Fruit fly (Drosophila melanogaster): ENCODE data around the gene aus.

aus gene

DNA sequence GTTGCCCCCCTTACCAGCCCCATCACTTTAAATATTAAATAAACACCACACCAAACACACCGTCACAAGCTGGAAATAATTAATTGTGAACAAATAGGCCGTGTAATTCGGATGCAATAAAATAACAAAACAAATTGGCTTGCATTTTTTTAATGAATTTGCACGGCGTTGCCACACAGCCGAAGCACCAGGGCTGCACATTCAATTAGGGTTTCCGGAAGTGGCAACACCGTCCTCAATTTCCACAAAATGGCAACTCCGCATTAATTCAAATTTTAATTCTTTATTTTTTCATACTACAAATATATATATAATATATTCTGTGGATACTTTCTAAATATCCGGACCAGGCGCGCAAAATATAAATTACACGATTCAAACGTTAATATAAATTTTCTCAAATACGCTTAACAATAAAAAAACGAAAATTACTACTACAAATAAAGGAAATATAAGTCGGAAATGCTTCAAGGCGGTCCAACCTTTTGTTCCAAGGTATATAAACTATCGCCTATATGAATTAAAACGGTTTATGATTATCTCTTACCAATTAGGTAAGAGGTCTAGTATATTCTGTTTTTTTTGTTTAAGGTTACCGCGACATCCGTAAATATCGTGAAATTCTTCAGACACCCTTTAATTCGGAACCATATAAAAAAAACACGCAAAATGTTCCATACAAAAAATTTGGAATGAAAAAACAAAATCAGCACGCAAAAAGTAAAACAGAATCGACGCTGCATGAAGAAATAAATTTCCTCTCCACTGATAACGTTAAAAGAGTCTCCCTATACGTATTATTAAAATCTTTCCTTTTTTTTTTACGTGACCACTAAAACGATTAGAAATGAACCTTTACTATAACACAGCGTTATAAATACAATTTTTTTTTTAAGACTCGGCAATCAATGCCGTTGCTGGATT is 24.3 kb upstream of the aus start (continued):
- TF ChIP-seq Chrac-16 (GFP tag; optimal IDR thresholded peaks at IDR 0.05) (no peak), CG7556 (GFP tag; optimal IDR thresholded peaks at IDR 0.05) (no peak), CG14050 (GFP tag; IDR thresholded peaks at IDR 0.05) (no peak), ranshi (GFP tag; IDR thresholded peaks at IDR 0.05) (peak; percentile 51; the same call in 1 of the 2 replicates), B-H1 (GFP tag; IDR thresholded peaks at IDR 0.05) (no peak), Dad (GFP tag; optimal IDR thresholded peaks at IDR 0.05) (no peak), vfl (GFP tag; optimal IDR thresholded peaks at IDR 0.05) (no peak), ash1 (GFP tag; optimal IDR thresholded peaks at IDR 0.05) (no peak), wdn (GFP tag; IDR thresholded peaks at IDR 0.05) (0 out of 2 replicates have a peak, but pooled peaks have one; percentile 29), CG18262 (tag; optimal IDR thresholded peaks at IDR 0.05) (peak; percentile 27), dm (GFP tag; optimal IDR thresholded peaks at IDR 0.05) (no peak), Scr (GFP tag; IDR thresholded peaks at IDR 0.05; ENCODE audit: partially characterized antibody) (no peak), CG9727 (GFP tag; optimal IDR thresholded peaks at IDR 0.05) (peak; percentile 18), ci (GFP tag; IDR thresholded peaks at IDR 0.05) (peak; percentile 66), CG14710 (tag; optimal IDR thresholded peaks at IDR 0.05) (peak; percentile 65), pfk (GFP tag; optimal IDR thresholded peaks at IDR 0.05) (peak; percentile 67), HLH3B (GFP tag; IDR thresholded peaks at IDR 0.05) (0 out of 2 replicates have a peak, but pooled peaks have one; percentile 31), CG3995 (GFP tag; optimal IDR thresholded peaks at IDR 0.05) (no peak), CG18619 (GFP tag; optimal IDR thresholded peaks at IDR 0.05) (peak; percentile 43), Myb (GFP tag; optimal IDR thresholded peaks at IDR 0.05) (peak; percentile 49), D19A (tag; optimal IDR thresholded peaks at IDR 0.05) (no peak), CG18764 (GFP tag; optimal IDR thresholded peaks at IDR 0.05) (no peak), HLH4C (GFP tag; IDR thresholded peaks at IDR 0.05; ENCODE audit: partially characterized antibody) (no peak; the same call in 2 of the 3 replicates), bbx (GFP tag; IDR thresholded peaks at IDR 0.05; ENCODE audit: partially characterized antibody) (peak; percentile 23; the same call in 1 of the 2 replicates), CG3281 (GFP tag; optimal IDR thresholded peaks at IDR 0.05) (peak; percentile 72), hth (optimal IDR thresholded peaks at IDR 0.05) (no peak), CG31365 (tag; optimal IDR thresholded peaks at IDR 0.05) (no peak), lola (GFP tag; optimal IDR thresholded peaks at IDR 0.05) (no peak), kni (GFP tag; optimal IDR thresholded peaks at IDR 0.05) (peak; percentile 65), p53 (GFP tag; optimal IDR thresholded peaks at IDR 0.05) (no peak), CG7839 (tag; optimal IDR thresholded peaks at IDR 0.05) (no peak), CG10366 (GFP tag; IDR thresholded peaks at IDR 0.05) (peak; percentile 15; the same call in 1 of the 2 replicates), CG10431 (GFP tag; optimal IDR thresholded peaks at IDR 0.05) (peak; percentile 10), ssp (GFP tag; IDR thresholded peaks at IDR 0.05) (peak; percentile 41; the same call in 1 of the 2 replicates), CG6813 (GFP tag; optimal IDR thresholded peaks at IDR 0.05) (no peak), Med (GFP tag) (peak; percentile 69), B-H2 (GFP tag; optimal IDR thresholded peaks at IDR 0.05) (peak; percentile 79), Dip2 (GFP tag; IDR thresholded peaks at IDR 0.05) (no peak), CG10147 (GFP tag; optimal IDR thresholded peaks at IDR 0.05) (peak; percentile 8), CG3847 (GFP tag; IDR thresholded peaks at IDR 0.05) (peak; percentile 83), lilli (GFP tag; optimal IDR thresholded peaks at IDR 0.05) (peak; percentile 2), sug (tag; optimal IDR thresholded peaks at IDR 0.05) (peak; percentile 70), peb (GFP tag; IDR thresholded peaks at IDR 0.05) (no peak), jing (GFP tag; optimal IDR thresholded peaks at IDR 0.05) (no peak), jumu (GFP tag; optimal IDR thresholded peaks at IDR 0.05) (no peak), CG2875 (GFP tag; optimal IDR thresholded peaks at IDR 0.05) (no peak), CG10321 (GFP tag; IDR thresholded peaks at IDR 0.05) (no peak), phol (tag; optimal IDR thresholded peaks at IDR 0.05) (peak; percentile 88), NK7.1 (GFP tag; optimal IDR thresholded peaks at IDR 0.05) (no peak)

All from whole organism, embryonic.